Worm (Caenorhabditis elegans): ENCODE results near the gene grl-23.
A peak's percentile ranks its signal among the peaks of the same experiment; 100 is the strongest.

The grl-23 gene

ce11 chrV:12596795-12597194, 20.1 kb upstream of the grl-23 start (continued):
- TF ChIP-seq nhr-111 (GFP tag; optimal IDR thresholded peaks at IDR 0.05) = peak; percentile 48
- no peak for TF ChIP-seq ceh-28 (tag; optimal IDR thresholded peaks at IDR 0.05)
- TF ChIP-seq php-3 (GFP tag; IDR thresholded peaks at IDR 0.05) = no peak

ce11 chrV:12596196-12596595, 19.5 kb upstream of the grl-23 start, which contains the start of gene mma-1:
Gene mma-1 (minus strand): TSS chrV:12596296.
- TF ChIP-seq T26A8.4 (GFP tag; IDR thresholded peaks at IDR 0.05) = no peak
- no peak for TF ChIP-seq nhr-41 (GFP tag; IDR thresholded peaks at IDR 0.05)
- no peak for TF ChIP-seq nhr-25 (tag; optimal IDR thresholded peaks at IDR 0.05; ENCODE audit: borderline replicate concordance, insufficient read depth)
- no peak for TF ChIP-seq nhr-111 (GFP tag; optimal IDR thresholded peaks at IDR 0.05)
- no peak for TF ChIP-seq egl-27 (tag; optimal IDR thresholded peaks at IDR 0.05)
- TF ChIP-seq lin-13 (GFP tag; optimal IDR thresholded peaks at IDR 0.05) = no peak
- no peak for TF ChIP-seq ctbp-1 (GFP tag; IDR thresholded peaks at IDR 0.05)
- no peak for TF ChIP-seq lin-1 (GFP tag; IDR thresholded peaks at IDR 0.05)
- no peak for TF ChIP-seq rbr-2 (tag; optimal IDR thresholded peaks at IDR 0.05)
- no peak for TF ChIP-seq unc-39 (tag; optimal IDR thresholded peaks at IDR 0.05)
- TF ChIP-seq nhr-6 (tag; optimal IDR thresholded peaks at IDR 0.05) = no peak
- no peak for TF ChIP-seq daf-12 (tag; optimal IDR thresholded peaks at IDR 0.05)

- no peak for TF ChIP-seq unc-130 (GFP tag; optimal IDR thresholded peaks at IDR 0.05)
- no peak for TF ChIP-seq dmd-6 (GFP tag; IDR thresholded peaks at IDR 0.05)
- no peak for TF ChIP-seq T20F7.1 (GFP tag; optimal IDR thresholded peaks at IDR 0.05)
- TF ChIP-seq gei-8 (GFP tag; optimal IDR thresholded peaks at IDR 0.05) = no peak
- TF ChIP-seq set-16 (GFP tag; IDR thresholded peaks at IDR 0.05) = no peak
- no peak for TF ChIP-seq nhr-25 (tag; optimal IDR thresholded peaks at IDR 0.05; ENCODE audit: borderline replicate concordance, insufficient read depth)
- TF ChIP-seq lin-1 (GFP tag; IDR thresholded peaks at IDR 0.05) = no peak
- TF ChIP-seq fos-1 (tag; optimal IDR thresholded peaks at IDR 0.05) = no peak
- no peak for TF ChIP-seq tag-97 (GFP tag; IDR thresholded peaks at IDR 0.05)
- no peak for TF ChIP-seq nhr-11 (tag; optimal IDR thresholded peaks at IDR 0.05)
- TF ChIP-seq dmd-8 (GFP tag; IDR thresholded peaks at IDR 0.05) = no peak
- TF ChIP-seq F26F4.8 (GFP tag; conservative IDR thresholded peaks at IDR 0.05) = no peak
These were observed 15.7 kb upstream of the grl-23 start, which contains the start of gene C14C10.2 for ce11 chrV:12592379-12592778. Gene C14C10.2 (minus strand): TSS chrV:12592479.

ce11 chrV:12590601-12591000, 13.9 kb upstream of the grl-23 start, which contains the start of gene ttr-43:
Gene ttr-43 (minus strand): TSS chrV:12590701.
- TF ChIP-seq daf-16 (GFP tag; optimal IDR thresholded peaks at IDR 0.05) (no peak), daf-16 (tag; optimal IDR thresholded peaks at IDR 0.05) (no peak), Y5F2A.4 (GFP tag; optimal IDR thresholded peaks at IDR 0.05) (no peak), ZK337.2 (GFP tag; IDR thresholded peaks at IDR 0.05) (no peak), Y75B8A.6 (GFP tag; IDR thresholded peaks at IDR 0.05) (no peak), dmd-9 (GFP tag; IDR thresholded peaks at IDR 0.05) (no peak), ceh-44 (GFP tag; IDR thresholded peaks at IDR 0.05) (no peak), aly-2 (tag; optimal IDR thresholded peaks at IDR 0.05) (no peak)

ce11 chrV:12588030-12588429, 11.3 kb upstream of the grl-23 start, which contains the start of gene C14C10.1:
Gene C14C10.1 (plus strand): TSS chrV:12588330.
- TF ChIP-seq arid-1 (GFP tag; conservative IDR thresholded peaks at IDR 0.05) = no peak
- TF ChIP-seq ctbp-1 (GFP tag; IDR thresholded peaks at IDR 0.05) = no peak
- TF ChIP-seq aly-2 (tag; optimal IDR thresholded peaks at IDR 0.05) = no peak
- TF ChIP-seq nhr-76 (tag; optimal IDR thresholded peaks at IDR 0.05) = no peak
- no peak for TF ChIP-seq lim-7 (GFP tag; IDR thresholded peaks at IDR 0.05)
- TF ChIP-seq gei-8 (GFP tag; optimal IDR thresholded peaks at IDR 0.05) = no peak
- TF ChIP-seq php-3 (GFP tag; IDR thresholded peaks at IDR 0.05) = no peak
- TF ChIP-seq zfp-3 (GFP tag; conservative IDR thresholded peaks at IDR 0.05) = no peak
- TF ChIP-seq tra-1 (GFP tag; IDR thresholded peaks at IDR 0.05) = no peak
